Worm (Caenorhabditis elegans) whole organism, young adult: Measurements from ENCODE around the gene F08G5.3.

Experiments used
- B0019.2 ChIP-seq: fragments of 200-800 bp; sonication (Bioruptor generic); conservative IDR thresholded peaks from 2 replicates; pipeline ENCODE4 v1.3.6; 2022; ENCODE audit warnings: missing genetic modification reagents, missing genetic modification characterization, missing compliant biosample characterization
- B0261.1 ChIP-seq: sonication (generic microtip); optimal IDR thresholded peaks from 2 replicates; lab custom pipeline; 2016; ENCODE audit warnings: mild to moderate bottlenecking, missing genetic modification characterization, moderate library complexity, missing compliant biosample characterization
- B0336.3 ChIP-seq: fragments of 200-800 bp; sonication (Bioruptor generic); IDR thresholded peaks from 2 replicates; pipeline ENCODE4 v1.3.6; 2022; ENCODE audit warnings: missing genetic modification characterization, missing compliant biosample characterization
- D2030.7 ChIP-seq: fragments of 200-800 bp; sonication (Bioruptor generic); IDR thresholded peaks from 2 replicates; pipeline ENCODE4 v1.3.6; 2022; ENCODE audit warnings: missing genetic modification reagents, missing genetic modification characterization, missing compliant biosample characterization
- F37B4.10 ChIP-seq: fragments of 200-800 bp; sonication (Bioruptor generic); IDR thresholded peaks from 2 replicates; pipeline ENCODE4 v1.3.6; 2022; ENCODE audit warnings: missing genetic modification characterization, missing compliant biosample characterization
- F55B11.4 ChIP-seq: sonication (generic microtip); optimal IDR thresholded peaks from 2 replicates; lab custom pipeline; 2016; ENCODE audit warnings: missing compliant biosample characterization, missing genetic modification characterization, borderline replicate concordance; ENCODE audit not compliant: insufficient read depth
- F57C9.4 ChIP-seq: sonication (generic microtip); optimal IDR thresholded peaks from 2 replicates; lab custom pipeline; 2017; ENCODE audit warnings: mild to moderate bottlenecking, missing genetic modification characterization, missing compliant biosample characterization
- K11D2.4 ChIP-seq: fragments of 200-800 bp; sonication (Bioruptor generic); IDR thresholded peaks from 2 replicates; pipeline ENCODE4 v1.3.6; 2022; ENCODE audit warnings: missing genetic modification reagents, missing genetic modification characterization, missing compliant biosample characterization
- Y95B8A.8 ChIP-seq: fragments of 200-800 bp; sonication (Bioruptor generic); IDR thresholded peaks from 2 replicates; pipeline ENCODE4 v1.3.6; 2022; ENCODE audit warnings: missing genetic modification reagents, missing genetic modification characterization, missing compliant biosample characterization
- ZK185.1 ChIP-seq: sonication (generic microtip); optimal IDR thresholded peaks from 2 replicates; lab custom pipeline; 2016; ENCODE audit warnings: mild to moderate bottlenecking, missing genetic modification characterization, missing compliant biosample characterization; ENCODE audit not compliant: poor library complexity, severe bottlenecking
- aptf-2 ChIP-seq: fragments of 200-800 bp; sonication (Bioruptor generic); conservative IDR thresholded peaks from 2 replicates; pipeline ENCODE4 v1.3.6; 2022; ENCODE audit warnings: missing genetic modification reagents, missing genetic modification characterization, missing compliant biosample characterization
- aptf-3 ChIP-seq: fragments of 200-800 bp; sonication (Bioruptor generic); IDR thresholded peaks from 2 replicates; pipeline ENCODE4 v1.3.6; 2022; ENCODE audit warnings: missing genetic modification characterization, missing compliant biosample characterization
- atf-7 ChIP-seq: sonication (generic microtip); optimal IDR thresholded peaks from 2 replicates; lab custom pipeline; 2017; ENCODE audit warnings: mild to moderate bottlenecking, missing genetic modification characterization, missing compliant biosample characterization
- athp-1 ChIP-seq: sonication (generic microtip); optimal IDR thresholded peaks from 2 replicates; lab custom pipeline; 2017; ENCODE audit warnings: mild to moderate bottlenecking, missing genetic modification characterization, missing compliant biosample characterization
- cebp-2 ChIP-seq: fragments of 200-800 bp; sonication (Bioruptor generic); IDR thresholded peaks from 2 replicates; pipeline ENCODE4 v1.3.6; 2022; ENCODE audit warnings: missing genetic modification characterization, missing compliant biosample characterization
- ceh-27 ChIP-seq: fragments of 200-800 bp; sonication (Bioruptor generic); optimal IDR thresholded peaks from 2 replicates; lab custom pipeline; 2018; ENCODE audit warnings: mild to moderate bottlenecking, missing genetic modification characterization, moderate library complexity, missing compliant biosample characterization
- ceh-79 ChIP-seq: sonication (generic microtip); optimal IDR thresholded peaks from 2 replicates; lab custom pipeline; 2017; ENCODE audit warnings: mild to moderate bottlenecking, missing genetic modification characterization, missing compliant biosample characterization
- chd-7 ChIP-seq: sonication (generic microtip); optimal IDR thresholded peaks from 2 replicates; lab custom pipeline; 2016; ENCODE audit warnings: mild to moderate bottlenecking, missing genetic modification characterization, moderate library complexity, missing compliant biosample characterization
- die-1 ChIP-seq: sonication (generic microtip); optimal IDR thresholded peaks from 2 replicates; lab custom pipeline; 2016; ENCODE audit warnings: missing genotype, mild to moderate bottlenecking, missing genetic modification characterization, missing compliant biosample characterization
- ets-4 ChIP-seq: fragments of 200-800 bp; sonication (Bioruptor generic); optimal IDR thresholded peaks from 2 replicates; lab custom pipeline; 2018; ENCODE audit warnings: mild to moderate bottlenecking, missing genetic modification characterization, missing compliant biosample characterization
- hlh-12 ChIP-seq: sonication (generic microtip); optimal IDR thresholded peaks from 2 replicates; lab custom pipeline; 2016; ENCODE audit warnings: missing genetic modification characterization, missing compliant biosample characterization
- hlh-26 ChIP-seq: fragments of 200-800 bp; sonication (Bioruptor generic); conservative IDR thresholded peaks from 2 replicates; pipeline ENCODE4 v1.3.6; 2022; ENCODE audit warnings: missing genetic modification reagents, missing genetic modification characterization, missing compliant biosample characterization
- let-526 ChIP-seq: fragments of 200-800 bp; sonication (Bioruptor generic); IDR thresholded peaks from 2 replicates; pipeline ENCODE4 v1.3.6; 2022; ENCODE audit warnings: missing genetic modification reagents, missing genetic modification characterization, missing compliant biosample characterization
- lin-26 ChIP-seq: fragments of 200-800 bp; sonication (Bioruptor generic); IDR thresholded peaks from 2 replicates; pipeline ENCODE4 v1.3.6; 2022; ENCODE audit warnings: missing genetic modification reagents, missing genetic modification characterization, missing compliant biosample characterization
- lin-35 ChIP-seq, 3 experiments: fragments of 150-350 bp in 2 of 3; sonication (generic microtip) in 1 of 3; optimal IDR thresholded peaks; 2 replicates each; lab custom pipeline; 2014 to 2018; ENCODE audit warnings: missing biosample characterization in 3 of 3, missing genetic modification characterization in 3 of 3, missing genetic modification reagents in 3 of 3
- lin-54 ChIP-seq: fragments of 200-800 bp; sonication (Bioruptor generic); optimal IDR thresholded peaks from 2 replicates; lab custom pipeline; 2018; ENCODE audit warnings: mild to moderate bottlenecking, missing genetic modification characterization, missing compliant biosample characterization
- lir-1 ChIP-seq: fragments of 200-800 bp; sonication (Bioruptor generic); conservative IDR thresholded peaks from 2 replicates; pipeline ENCODE4 v1.3.6; 2022; ENCODE audit warnings: missing genetic modification reagents, missing genetic modification characterization, missing compliant biosample characterization
- lsy-27 ChIP-seq: sonication (generic microtip); optimal IDR thresholded peaks from 2 replicates; lab custom pipeline; 2017; ENCODE audit warnings: missing genetic modification characterization, mild to moderate bottlenecking, missing compliant biosample characterization, antibody characterized with exemption, missing genotype, borderline replicate concordance; ENCODE audit not compliant: insufficient read depth
- madf-6 ChIP-seq: fragments of 200-800 bp; sonication (Bioruptor generic); IDR thresholded peaks from 2 replicates; pipeline ENCODE4 v1.3.6; 2022; ENCODE audit warnings: missing genetic modification reagents, missing genetic modification characterization, missing compliant biosample characterization
- mcd-1 ChIP-seq: fragments of 200-800 bp; sonication (Bioruptor generic); IDR thresholded peaks from 2 replicates; pipeline ENCODE4 v1.3.6; 2022; ENCODE audit warnings: missing genetic modification reagents, missing genetic modification characterization, missing compliant biosample characterization
- mel-28 ChIP-seq: sonication (generic microtip); optimal IDR thresholded peaks from 2 replicates; lab custom pipeline; 2016; ENCODE audit warnings: borderline replicate concordance, mild to moderate bottlenecking, missing genetic modification characterization, missing compliant biosample characterization
- nfyb-1 ChIP-seq: fragments of 200-800 bp; sonication (Bioruptor generic); IDR thresholded peaks from 2 replicates; pipeline ENCODE4 v1.3.6; 2022; ENCODE audit warnings: missing genetic modification reagents, missing genetic modification characterization, missing compliant biosample characterization
- nhr-90 ChIP-seq: sonication (generic microtip); optimal IDR thresholded peaks from 2 replicates; lab custom pipeline; 2016; ENCODE audit warnings: missing genotype, mild to moderate bottlenecking, missing genetic modification characterization, missing compliant biosample characterization
- pha-4 ChIP-seq: fragments of 150-350 bp; sonication (generic microtip); optimal IDR thresholded peaks from 2 replicates; lab custom pipeline; 2014; ENCODE audit warnings: missing biosample characterization, missing genetic modification reagents, missing genetic modification characterization
- repo-1 ChIP-seq: sonication (generic microtip); optimal IDR thresholded peaks from 2 replicates; lab custom pipeline; 2017; ENCODE audit warnings: mild to moderate bottlenecking, missing genetic modification characterization, missing compliant biosample characterization
- rpc-1 ChIP-seq, 2 experiments: fragments of 150-350 bp in 1 of 2; sonication (generic microtip) in 1 of 2; optimal IDR thresholded peaks; 2 replicates each; lab custom pipeline; 2014 to 2018; ENCODE audit warnings: missing biosample characterization in 1 of 2, missing genetic modification characterization in 1 of 2, missing genetic modification reagents in 1 of 2, missing genotype in 1 of 2
- sdz-38 ChIP-seq: sonication (generic microtip); optimal IDR thresholded peaks from 2 replicates; lab custom pipeline; 2016; ENCODE audit warnings: missing genotype, missing genetic modification characterization, missing compliant biosample characterization
- snpc-3.4 ChIP-seq: sonication (generic microtip); optimal IDR thresholded peaks from 2 replicates; lab custom pipeline; 2017; ENCODE audit warnings: missing genetic modification characterization, mild to moderate bottlenecking, missing compliant biosample characterization, antibody characterized with exemption, moderate library complexity, missing genotype, missing genetic modification reagents
- snpc-4 ChIP-seq, 5 experiments: fragments of 150-350 bp in 1 of 5; sonication (generic microtip) in 4 of 5; optimal IDR thresholded peaks; 2 replicates each; lab custom pipeline; 2014 to 2018; ENCODE audit warnings: missing genetic modification characterization in 5 of 5, missing biosample characterization in 3 of 5, antibody characterized with exemption in 2 of 5, mild to moderate bottlenecking in 2 of 5, missing compliant biosample characterization in 2 of 5, missing genotype in 2 of 5, moderate library complexity in 2 of 5, missing genetic modification reagents in 1 of 5
- somi-1 ChIP-seq: fragments of 200-800 bp; sonication (Bioruptor generic); optimal IDR thresholded peaks from 2 replicates; lab custom pipeline; 2018; ENCODE audit warnings: mild to moderate bottlenecking, missing genetic modification characterization, missing compliant biosample characterization
- tbx-9 ChIP-seq: sonication (generic microtip); optimal IDR thresholded peaks from 2 replicates; lab custom pipeline; 2016; ENCODE audit warnings: borderline replicate concordance, missing genetic modification characterization, inconsistent platforms, missing compliant biosample characterization
- tlf-1 ChIP-seq: fragments of 200-800 bp; sonication (Bioruptor generic); optimal IDR thresholded peaks from 2 replicates; lab custom pipeline; 2018; ENCODE audit warnings: mild to moderate bottlenecking, missing genetic modification characterization, missing compliant biosample characterization
- unc-62 ChIP-seq: fragments of 150-350 bp; optimal IDR thresholded peaks from 2 replicates; lab custom pipeline; 2014; ENCODE audit warnings: missing biosample characterization, missing genetic modification reagents, missing genetic modification characterization
- xnd-1 ChIP-seq: sonication (generic microtip); optimal IDR thresholded peaks from 2 replicates; lab custom pipeline; 2016; ENCODE audit warnings: missing genotype, missing genetic modification reagents, missing genetic modification characterization, missing compliant biosample characterization
- ztf-18 ChIP-seq: sonication (generic microtip); optimal IDR thresholded peaks from 2 replicates; lab custom pipeline; 2016; ENCODE audit warnings: missing genotype, mild to moderate bottlenecking, missing genetic modification characterization, missing compliant biosample characterization
- ztf-3 ChIP-seq: fragments of 200-800 bp; sonication (Bioruptor generic); optimal IDR thresholded peaks from 2 replicates; lab custom pipeline; 2018; ENCODE audit warnings: mild to moderate bottlenecking, missing genetic modification characterization, missing compliant biosample characterization

F08G5.3 gene

DNA sequence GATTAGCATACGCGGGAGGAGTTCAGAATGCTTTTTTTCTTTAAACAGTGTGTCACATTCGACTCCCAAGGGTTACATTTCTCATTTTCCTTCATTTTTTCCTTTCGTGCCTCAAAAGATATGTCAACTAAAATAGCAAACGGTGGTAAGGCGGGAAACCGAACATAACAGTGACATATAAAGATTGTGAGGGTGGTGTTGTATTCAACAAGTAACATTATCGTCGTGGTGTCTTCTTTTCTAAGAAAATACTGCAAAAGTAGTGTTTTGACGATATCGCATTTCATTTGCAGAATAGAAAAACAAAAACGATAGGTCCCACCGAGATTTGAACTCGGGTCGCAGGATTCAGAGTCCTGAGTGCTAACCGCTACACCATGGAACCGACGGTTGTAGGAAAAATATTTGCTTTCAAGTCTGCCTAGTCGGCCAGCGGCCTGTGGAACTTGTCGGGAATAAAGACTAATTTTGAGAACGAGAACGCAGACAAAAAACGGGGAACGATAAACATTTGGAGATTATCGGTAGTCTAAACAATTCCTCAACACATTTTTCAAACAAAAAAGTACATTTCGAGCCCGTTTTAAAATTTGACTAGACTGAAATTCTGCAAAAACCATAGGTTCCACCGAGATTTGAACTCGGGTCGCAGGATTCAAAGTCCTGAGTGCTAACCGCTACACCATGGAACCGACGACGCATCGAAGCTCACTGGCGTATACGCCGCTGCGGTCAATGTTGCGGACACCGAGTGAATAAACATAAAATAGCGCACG, 569 bp downstream of the F08G5.3 start (continued):
- TF ChIP-seq ceh-27 (GFP tag; lab: Kevin White, UChicago) (no peak), nfyb-1 (peak; percentile 41; the same call in 1 of the 2 replicates), let-526 (0 out of 2 replicates have a peak, but pooled peaks have one; percentile 24), ztf-18 (tag; lab: Kevin White, UChicago) (peak; percentile 51), ets-4 (GFP tag; lab: Kevin White, UChicago) (no peak), aptf-3 (GFP tag; lab: Robert Waterston, UW) (no peak), somi-1 (GFP tag; lab: Kevin White, UChicago) (no peak), nhr-90 (tag; lab: Kevin White, UChicago) (peak; percentile 17), lin-26 (GFP tag; lab: Robert Waterston, UW) (peak; percentile 77), hlh-12 (tag; lab: Kevin White, UChicago) (no peak), rpc-1 (optimal IDR thresholded peaks at IDR 0.05; lab: Kevin White, UChicago) (peak; percentile 71), rpc-1 (tag; optimal IDR thresholded peaks at IDR 0.05; lab: Kevin White, UChicago) (peak; percentile 80), sdz-38 (tag; lab: Kevin White, UChicago) (no peak), snpc-4 (GFP tag; optimal IDR thresholded peaks at IDR 0.05; lab: Kevin White, UChicago) (peak; percentile 66), snpc-4 (tag; optimal IDR thresholded peaks at IDR 0.05; lab: Kevin White, UChicago) (peak; percentile 62 to 91 (median 88)), athp-1 (tag; lab: Kevin White, UChicago) (peak; percentile 57), F37B4.10 (GFP tag; lab: Robert Waterston, UW) (no peak), aptf-2 (GFP tag; lab: Robert Waterston, UW) (no peak), ztf-3 (GFP tag; lab: Kevin White, UChicago) (no peak), B0261.1 (tag; lab: Kevin White, UChicago) (peak; percentile 94), mel-28 (no peak), mcd-1 (GFP tag; lab: Robert Waterston, UW) (peak; percentile 40; the same call in 1 of the 2 replicates), ceh-79 (no peak), lir-1 (GFP tag; lab: Robert Waterston, UW) (no peak), K11D2.4 (GFP tag; lab: Robert Waterston, UW) (no peak), atf-7 (tag; lab: Kevin White, UChicago) (peak; percentile 11), D2030.7 (GFP tag; lab: Robert Waterston, UW) (peak; percentile 28; the same call in 1 of the 2 replicates), Y95B8A.8 (GFP tag; lab: Robert Waterston, UW) (0 out of 2 replicates have a peak, but pooled peaks have one; percentile 20), hlh-26 (GFP tag; lab: Robert Waterston, UW) (no peak), lin-35 (GFP tag; optimal IDR thresholded peaks at IDR 0.05; lab: Kevin White, UChicago) (no peak), repo-1 (tag; lab: Kevin White, UChicago) (no peak), die-1 (tag; lab: Kevin White, UChicago) (peak; percentile 60), unc-62 (no peak), snpc-3.4 (tag; lab: Kevin White, UChicago) (peak; percentile 62), F57C9.4 (tag; lab: Kevin White, UChicago) (no peak), cebp-2 (GFP tag; lab: Robert Waterston, UW) (no peak), ZK185.1 (peak; percentile 43), chd-7 (tag; lab: Kevin White, UChicago) (peak; percentile 12), xnd-1 (tag; lab: Kevin White, UChicago) (no peak), B0019.2 (GFP tag; lab: Robert Waterston, UW) (no peak), madf-6 (GFP tag; lab: Robert Waterston, UW) (peak; percentile 40), F55B11.4 (tag; lab: Kevin White, UChicago) (no peak), pha-4 (tag; lab: Kevin White, UChicago) (no peak), lsy-27 (tag; lab: Kevin White, UChicago) (peak; percentile 38), B0336.3 (GFP tag; lab: Robert Waterston, UW) (peak; percentile 33; the same call in 1 of the 2 replicates), lin-54 (GFP tag; lab: Kevin White, UChicago) (peak; percentile 13), tlf-1 (peak; percentile 18), tbx-9 (tag; lab: Kevin White, UChicago) (no peak)
